Worm (Caenorhabditis elegans): ENCODE measurements around the gene npl-4.2.
"Not testable (repeated sequence)": the region's sequence is repeated elsewhere in the genome, so short reads cannot be mapped to it uniquely, and the experiment has no call there.

The npl-4.2 gene

ce11 chrII:5628326-5628818, 5.7 kb downstream of the npl-4.2 start, which contains the start of gene F59E12.15:
Gene F59E12.15 (minus strand): TSS chrII:5628376.
- TF ChIP-seq nhr-67 (tag; optimal IDR thresholded peaks at IDR 0.05) (no peak), fkh-2 (tag; optimal IDR thresholded peaks at IDR 0.05) (no peak), eor-1 (tag; optimal IDR thresholded peaks at IDR 0.05) (no peak), ama-1 (optimal IDR thresholded peaks at IDR 0.05) (no peak), skn-1 (tag; optimal IDR thresholded peaks at IDR 0.05) (no peak), nhr-76 (tag; optimal IDR thresholded peaks at IDR 0.05) (no peak), fos-1 (tag; optimal IDR thresholded peaks at IDR 0.05) (no peak), elt-2 (tag; optimal IDR thresholded peaks at IDR 0.05) (no peak), fkh-10 (GFP tag; optimal IDR thresholded peaks at IDR 0.05) (no peak), sea-2 (GFP tag; optimal IDR thresholded peaks at IDR 0.05) (no peak), hmg-11 (tag; optimal IDR thresholded peaks at IDR 0.05) (no peak), nhr-237 (tag; optimal IDR thresholded peaks at IDR 0.05) (no peak), ztf-11 (tag; optimal IDR thresholded peaks at IDR 0.05) (no peak)

- not testable (repeated sequence) for TF ChIP-seq mml-1, fkh-2, aly-2 (tag; optimal IDR thresholded peaks at IDR 0.05)
Measured at ce11 chrII:5630851-5631401, 8.2 kb downstream of the npl-4.2 start, which contains the start of the genes F59E12.6 and npl-4.1. Gene F59E12.6 (minus strand): TSS chrII:5630951. Gene npl-4.1 (plus strand): TSS chrII:5631351.

- TF ChIP-seq nfya-1 (tag; optimal IDR thresholded peaks at IDR 0.05; ENCODE audit: insufficient read depth) (peak; percentile 25), nhr-28 (tag; optimal IDR thresholded peaks at IDR 0.05) (no peak), zag-1 (tag; optimal IDR thresholded peaks at IDR 0.05) (no peak), eor-1 (tag; optimal IDR thresholded peaks at IDR 0.05) (no peak), fkh-10 (GFP tag; optimal IDR thresholded peaks at IDR 0.05) (no peak), pha-4 (tag; optimal IDR thresholded peaks at IDR 0.05) (no peak)
Measured at ce11 chrII:5633453-5633852, 10.8 kb downstream of the npl-4.2 start.

- TF ChIP-seq elt-2 (tag; optimal IDR thresholded peaks at IDR 0.05), result no peak
Measured at ce11 chrII:5636826-5637225, 14.1 kb downstream of the npl-4.2 start, which contains the start of gene F59E12.8. Gene F59E12.8 (minus strand): TSS chrII:5636926.

- TF ChIP-seq R02D3.7 (tag; optimal IDR thresholded peaks at IDR 0.05), result no peak
- TF ChIP-seq egl-5 (tag; optimal IDR thresholded peaks at IDR 0.05), result no peak
- TF ChIP-seq hmg-11 (tag; optimal IDR thresholded peaks at IDR 0.05), result no peak
- TF ChIP-seq nhr-12 (tag; optimal IDR thresholded peaks at IDR 0.05), result no peak
- TF ChIP-seq nfya-1 (tag; optimal IDR thresholded peaks at IDR 0.05; ENCODE audit: insufficient read depth), result no peak
Measured at ce11 chrII:5638059-5638458, 15.4 kb downstream of the npl-4.2 start, which contains the start of gene F59E12.3. Gene F59E12.3 (plus strand): TSS chrII:5638359.

- no peak for TF ChIP-seq ceh-82 (tag; optimal IDR thresholded peaks at IDR 0.05)
- no peak for TF ChIP-seq nhr-11 (tag; optimal IDR thresholded peaks at IDR 0.05)
- no peak for TF ChIP-seq hmg-11 (tag; optimal IDR thresholded peaks at IDR 0.05)
- TF ChIP-seq tbx-2 (tag; optimal IDR thresholded peaks at IDR 0.05), result no peak
Measured at ce11 chrII:5640362-5641079, 17.8 kb downstream of the npl-4.2 start.

- TF ChIP-seq ceh-28 (tag; optimal IDR thresholded peaks at IDR 0.05), result no peak
- TF ChIP-seq zag-1 (tag; optimal IDR thresholded peaks at IDR 0.05), result no peak
- no peak for TF ChIP-seq ama-1 (optimal IDR thresholded peaks at IDR 0.05)
- no peak for TF ChIP-seq nhr-43 (tag; optimal IDR thresholded peaks at IDR 0.05; ENCODE audit: poor library complexity, severe bottlenecking)
- TF ChIP-seq ceh-82 (tag; optimal IDR thresholded peaks at IDR 0.05), result no peak
- TF ChIP-seq nhr-77 (tag; optimal IDR thresholded peaks at IDR 0.05), result no peak
- TF ChIP-seq ceh-16 (tag; optimal IDR thresholded peaks at IDR 0.05), result no peak
- no peak for TF ChIP-seq elt-2 (tag; optimal IDR thresholded peaks at IDR 0.05)
- TF ChIP-seq nhr-25 (tag; optimal IDR thresholded peaks at IDR 0.05), result no peak
- TF ChIP-seq fkh-2 (tag; optimal IDR thresholded peaks at IDR 0.05), result no peak
- TF ChIP-seq fos-1 (tag; optimal IDR thresholded peaks at IDR 0.05), result no peak
- no peak for TF ChIP-seq mdl-1 (tag; optimal IDR thresholded peaks at IDR 0.05)
- TF ChIP-seq nhr-237 (tag; optimal IDR thresholded peaks at IDR 0.05), result no peak
- no peak for TF ChIP-seq unc-39 (tag; optimal IDR thresholded peaks at IDR 0.05)
- no peak for TF ChIP-seq lin-39 (tag; optimal IDR thresholded peaks at IDR 0.05)
- no peak for TF ChIP-seq jun-1 (tag; optimal IDR thresholded peaks at IDR 0.05)
- no peak for TF ChIP-seq lin-15B (tag; optimal IDR thresholded peaks at IDR 0.05)
- no peak for TF ChIP-seq ceh-9 (tag; optimal IDR thresholded peaks at IDR 0.05)
Measured at ce11 chrII:5642110-5642509, 19.4 kb downstream of the npl-4.2 start.

Measured in whole organism, L3 larva.